Worm (Caenorhabditis elegans): ENCODE results near the gene irld-1.

ce11 chrV:4341208-4341607, 4.6 kb downstream of the irld-1 start, which contains the start of gene glrx-3:
- TF ChIP-seq pha-4 (GFP tag; IDR thresholded peaks at IDR 0.05) (no peak), pha-4 (tag; optimal IDR thresholded peaks at IDR 0.05) (no peak), nhr-76 (tag; optimal IDR thresholded peaks at IDR 0.05) (no peak), mep-1 (tag; optimal IDR thresholded peaks at IDR 0.05) (no peak), nhr-48 (tag; optimal IDR thresholded peaks at IDR 0.05) (no peak), pqm-1 (tag; optimal IDR thresholded peaks at IDR 0.05) (no peak), ztf-11 (tag; optimal IDR thresholded peaks at IDR 0.05) (no peak), nhr-28 (tag; optimal IDR thresholded peaks at IDR 0.05) (no peak), F10B5.3 (tag; optimal IDR thresholded peaks at IDR 0.05) (no peak), zag-1 (tag; optimal IDR thresholded peaks at IDR 0.05) (no peak), egl-27 (tag; optimal IDR thresholded peaks at IDR 0.05) (no peak), zfp-3 (GFP tag; conservative IDR thresholded peaks at IDR 0.05) (no peak), skn-1 (tag; optimal IDR thresholded peaks at IDR 0.05) (no peak), nhr-102 (tag; optimal IDR thresholded peaks at IDR 0.05) (no peak)

Measured in whole organism, L4 larva.